Worm (Caenorhabditis elegans) whole organism, young adult: Measurements from ENCODE around the gene snr-5.

ENCODE experiments used
- B0035.1 ChIP-seq: sonication (generic microtip); optimal IDR thresholded peaks from 2 replicates; lab custom pipeline; 2016; ENCODE audit warnings: missing genetic modification characterization, mild to moderate bottlenecking, missing compliant biosample characterization, missing genotype, missing genetic modification reagents
- F22D6.2 ChIP-seq: sonication (generic microtip); optimal IDR thresholded peaks from 2 replicates; lab custom pipeline; 2016; ENCODE audit warnings: mild to moderate bottlenecking, missing genetic modification characterization, missing compliant biosample characterization
- F23B12.7 ChIP-seq: sonication (generic microtip); optimal IDR thresholded peaks from 2 replicates; lab custom pipeline; 2017; ENCODE audit warnings: missing genetic modification characterization, mild to moderate bottlenecking, missing compliant biosample characterization, antibody characterized with exemption, moderate library complexity; ENCODE audit not compliant: insufficient read depth
- F33H1.4 ChIP-seq: fragments of 200-800 bp; sonication (Bioruptor generic); IDR thresholded peaks from 2 replicates; pipeline ENCODE4 v1.3.6; 2022; ENCODE audit warnings: missing genetic modification reagents, missing genetic modification characterization, missing compliant biosample characterization
- F49E8.2 ChIP-seq: sonication (generic microtip); optimal IDR thresholded peaks from 3 replicates; lab custom pipeline; 2017; ENCODE audit warnings: missing genetic modification characterization, mild to moderate bottlenecking, missing compliant biosample characterization, antibody characterized with exemption, moderate library complexity; ENCODE audit not compliant: insufficient read depth
- T07F8.4 ChIP-seq: sonication (generic microtip); optimal IDR thresholded peaks from 2 replicates; lab custom pipeline; 2016; ENCODE audit warnings: mild to moderate bottlenecking, missing genetic modification characterization, moderate library complexity, missing compliant biosample characterization
- T26A5.8 ChIP-seq: sonication (generic microtip); optimal IDR thresholded peaks from 2 replicates; lab custom pipeline; 2016; ENCODE audit warnings: missing genetic modification characterization, missing compliant biosample characterization
- Y56A3A.18 ChIP-seq: fragments of 200-800 bp; sonication (Bioruptor generic); IDR thresholded peaks from 2 replicates; pipeline ENCODE4 v1.3.6; 2022; ENCODE audit warnings: missing genetic modification reagents, missing genetic modification characterization, missing compliant biosample characterization
- Y79H2A.3 ChIP-seq: fragments of 200-800 bp; sonication (Bioruptor generic); conservative IDR thresholded peaks from 2 replicates; pipeline ENCODE4 v1.3.6; 2022; ENCODE audit warnings: missing genetic modification reagents, missing genetic modification characterization, missing compliant biosample characterization
- Y95B8A.8 ChIP-seq: fragments of 200-800 bp; sonication (Bioruptor generic); IDR thresholded peaks from 2 replicates; pipeline ENCODE4 v1.3.6; 2022; ENCODE audit warnings: missing genetic modification reagents, missing genetic modification characterization, missing compliant biosample characterization
- akir-1 ChIP-seq: fragments of 200-800 bp; sonication (Bioruptor generic); optimal IDR thresholded peaks from 2 replicates; lab custom pipeline; 2018; ENCODE audit warnings: mild to moderate bottlenecking, missing genetic modification characterization, moderate library complexity, missing compliant biosample characterization
- atf-7 ChIP-seq: sonication (generic microtip); optimal IDR thresholded peaks from 2 replicates; lab custom pipeline; 2017; ENCODE audit warnings: mild to moderate bottlenecking, missing genetic modification characterization, missing compliant biosample characterization
- athp-1 ChIP-seq: sonication (generic microtip); optimal IDR thresholded peaks from 2 replicates; lab custom pipeline; 2017; ENCODE audit warnings: mild to moderate bottlenecking, missing genetic modification characterization, missing compliant biosample characterization
- attf-5 ChIP-seq: fragments of 200-800 bp; sonication (Bioruptor generic); optimal IDR thresholded peaks from 2 replicates; lab custom pipeline; 2018; ENCODE audit warnings: mild to moderate bottlenecking, missing genetic modification characterization, missing compliant biosample characterization
- attf-6 ChIP-seq: fragments of 200-800 bp; sonication (Bioruptor generic); IDR thresholded peaks from 2 replicates; pipeline ENCODE4 v1.3.6; 2022; ENCODE audit warnings: missing genetic modification reagents, missing genetic modification characterization, missing compliant biosample characterization
- bed-2 ChIP-seq: fragments of 200-800 bp; sonication (Bioruptor generic); IDR thresholded peaks from 2 replicates; pipeline ENCODE4 v1.3.6; 2022; ENCODE audit warnings: missing genetic modification reagents, missing genetic modification characterization, missing compliant biosample characterization
- cebp-2 ChIP-seq: fragments of 200-800 bp; sonication (Bioruptor generic); IDR thresholded peaks from 2 replicates; pipeline ENCODE4 v1.3.6; 2022; ENCODE audit warnings: missing genetic modification characterization, missing compliant biosample characterization
- ceh-27 ChIP-seq: fragments of 200-800 bp; sonication (Bioruptor generic); optimal IDR thresholded peaks from 2 replicates; lab custom pipeline; 2018; ENCODE audit warnings: mild to moderate bottlenecking, missing genetic modification characterization, moderate library complexity, missing compliant biosample characterization
- ceh-40 ChIP-seq: fragments of 200-800 bp; sonication (Bioruptor generic); IDR thresholded peaks from 2 replicates; pipeline ENCODE4 v1.3.6; 2022; ENCODE audit warnings: missing genetic modification characterization, missing compliant biosample characterization
- egl-18 ChIP-seq: fragments of 200-800 bp; sonication (Bioruptor generic); IDR thresholded peaks from 2 replicates; pipeline ENCODE4 v1.3.6; 2022; ENCODE audit warnings: missing genetic modification reagents, missing genetic modification characterization, missing compliant biosample characterization
- ekl-4 ChIP-seq: fragments of 200-800 bp; sonication (Bioruptor generic); IDR thresholded peaks from 2 replicates; pipeline ENCODE4 v1.3.6; 2022; ENCODE audit warnings: missing genetic modification reagents, missing genetic modification characterization, missing compliant biosample characterization
- ets-4 ChIP-seq: fragments of 200-800 bp; sonication (Bioruptor generic); optimal IDR thresholded peaks from 2 replicates; lab custom pipeline; 2018; ENCODE audit warnings: mild to moderate bottlenecking, missing genetic modification characterization, missing compliant biosample characterization
- hmg-1.2 ChIP-seq: fragments of 200-800 bp; sonication (Bioruptor generic); IDR thresholded peaks from 2 replicates; pipeline ENCODE4 v1.3.6; 2022; ENCODE audit warnings: missing genetic modification reagents, missing genetic modification characterization, missing compliant biosample characterization
- hmg-20 ChIP-seq: fragments of 200-800 bp; sonication (Bioruptor generic); IDR thresholded peaks from 2 replicates; pipeline ENCODE4 v1.3.6; 2022; ENCODE audit warnings: missing genetic modification reagents, missing genetic modification characterization, missing compliant biosample characterization
- hrde-1 ChIP-seq: sonication (generic microtip); optimal IDR thresholded peaks from 2 replicates; lab custom pipeline; 2016; ENCODE audit warnings: missing genetic modification characterization, mild to moderate bottlenecking, missing compliant biosample characterization, moderate library complexity, missing genotype, missing genetic modification reagents, borderline replicate concordance
- hsf-1 ChIP-seq: fragments of 200-800 bp; sonication (Bioruptor generic); IDR thresholded peaks from 2 replicates; pipeline ENCODE4 v1.3.6; 2022; ENCODE audit warnings: missing genetic modification reagents, missing genetic modification characterization, missing compliant biosample characterization
- lin-26 ChIP-seq: fragments of 200-800 bp; sonication (Bioruptor generic); IDR thresholded peaks from 2 replicates; pipeline ENCODE4 v1.3.6; 2022; ENCODE audit warnings: missing genetic modification reagents, missing genetic modification characterization, missing compliant biosample characterization
- lin-35 ChIP-seq, 3 experiments: fragments of 150-350 bp in 2 of 3; sonication (generic microtip) in 1 of 3; optimal IDR thresholded peaks; 2 replicates each; lab custom pipeline; 2014 to 2018; ENCODE audit warnings: missing biosample characterization in 3 of 3, missing genetic modification characterization in 3 of 3, missing genetic modification reagents in 3 of 3
- madf-3 ChIP-seq: fragments of 200-800 bp; sonication (Bioruptor generic); IDR thresholded peaks from 2 replicates; pipeline ENCODE4 v1.3.6; 2022; ENCODE audit warnings: missing genetic modification reagents, missing genetic modification characterization, missing compliant biosample characterization
- madf-6 ChIP-seq: fragments of 200-800 bp; sonication (Bioruptor generic); IDR thresholded peaks from 2 replicates; pipeline ENCODE4 v1.3.6; 2022; ENCODE audit warnings: missing genetic modification reagents, missing genetic modification characterization, missing compliant biosample characterization
- nfya-2 ChIP-seq: fragments of 200-800 bp; sonication (Bioruptor generic); IDR thresholded peaks from 2 replicates; pipeline ENCODE4 v1.3.6; 2022; ENCODE audit warnings: missing genetic modification reagents, missing genetic modification characterization, missing compliant biosample characterization
- nfyb-1 ChIP-seq: fragments of 200-800 bp; sonication (Bioruptor generic); IDR thresholded peaks from 2 replicates; pipeline ENCODE4 v1.3.6; 2022; ENCODE audit warnings: missing genetic modification reagents, missing genetic modification characterization, missing compliant biosample characterization
- rec-8 ChIP-seq, 2 experiments: sonication (generic microtip); optimal IDR thresholded peaks; 2 replicates each; lab custom pipeline; 2016; ENCODE audit warnings: mild to moderate bottlenecking in 2 of 2, missing genetic modification characterization in 2 of 2, missing genetic modification reagents in 2 of 2, missing genotype in 2 of 2, missing biosample characterization in 1 of 2, missing compliant biosample characterization in 1 of 2, moderate library complexity in 1 of 2
- rpc-1 ChIP-seq, 2 experiments: fragments of 150-350 bp in 1 of 2; sonication (generic microtip) in 1 of 2; optimal IDR thresholded peaks; 2 replicates each; lab custom pipeline; 2014 to 2018; ENCODE audit warnings: missing biosample characterization in 1 of 2, missing genetic modification characterization in 1 of 2, missing genetic modification reagents in 1 of 2, missing genotype in 1 of 2
- sea-2 ChIP-seq: fragments of 200-800 bp; sonication (Bioruptor generic); IDR thresholded peaks from 2 replicates; pipeline ENCODE4 v1.3.6; 2022; ENCODE audit warnings: missing genetic modification characterization, missing compliant biosample characterization
- snpc-4 ChIP-seq, 5 experiments: fragments of 150-350 bp in 1 of 5; sonication (generic microtip) in 4 of 5; optimal IDR thresholded peaks; 2 replicates each; lab custom pipeline; 2014 to 2018; ENCODE audit warnings: missing genetic modification characterization in 5 of 5, missing biosample characterization in 3 of 5, antibody characterized with exemption in 2 of 5, mild to moderate bottlenecking in 2 of 5, missing compliant biosample characterization in 2 of 5, missing genotype in 2 of 5, moderate library complexity in 2 of 5, missing genetic modification reagents in 1 of 5
- somi-1 ChIP-seq: fragments of 200-800 bp; sonication (Bioruptor generic); optimal IDR thresholded peaks from 2 replicates; lab custom pipeline; 2018; ENCODE audit warnings: mild to moderate bottlenecking, missing genetic modification characterization, missing compliant biosample characterization
- tbp1 ChIP-seq: fragments of 200-800 bp; sonication (Bioruptor generic); optimal IDR thresholded peaks from 2 replicates; lab custom pipeline; 2018; ENCODE audit warnings: mild to moderate bottlenecking, missing genetic modification characterization, missing compliant biosample characterization
- unc-130 ChIP-seq: sonication (generic microtip); optimal IDR thresholded peaks from 2 replicates; lab custom pipeline; 2016; ENCODE audit warnings: missing genetic modification reagents, missing genetic modification characterization, missing compliant biosample characterization
- zfh-2 ChIP-seq: fragments of 200-800 bp; sonication (Bioruptor generic); conservative IDR thresholded peaks from 2 replicates; pipeline ENCODE4 v1.3.6; 2022; ENCODE audit warnings: missing genetic modification reagents, missing genetic modification characterization, missing compliant biosample characterization
- ztf-18 ChIP-seq: sonication (generic microtip); optimal IDR thresholded peaks from 2 replicates; lab custom pipeline; 2016; ENCODE audit warnings: missing genotype, mild to moderate bottlenecking, missing genetic modification characterization, missing compliant biosample characterization
- ztf-6 ChIP-seq: fragments of 200-800 bp; sonication (Bioruptor generic); IDR thresholded peaks from 2 replicates; pipeline ENCODE4 v1.3.6; 2022; ENCODE audit warnings: missing genetic modification reagents, missing genetic modification characterization, missing compliant biosample characterization

snr-5 gene

ce11 chrIII:7823285-7823684 lies 38.6 kb upstream of the snr-5 start:
- TF ChIP-seq ceh-27 (GFP tag; lab: Kevin White, UChicago): no peak
- TF ChIP-seq Y95B8A.8 (GFP tag; lab: Robert Waterston, UW): no peak
- TF ChIP-seq unc-130: no peak
- no peak for TF ChIP-seq athp-1
- no peak for TF ChIP-seq bed-2 (GFP tag; lab: Robert Waterston, UW)
- TF ChIP-seq, all 124 proteins: peak for 0

- TF ChIP-seq attf-6 (no peak), ztf-18 (tag; lab: Kevin White, UChicago) (peak; percentile 3), tbp1 (GFP tag; lab: Kevin White, UChicago) (peak; percentile 30), egl-18 (GFP tag; lab: Robert Waterston, UW) (no peak), hsf-1 (GFP tag; lab: Robert Waterston, UW) (peak; percentile 65; the same call in 1 of the 2 replicates), hmg-1.2 (GFP tag; lab: Robert Waterston, UW) (no peak), hrde-1 (peak; percentile 61), ekl-4 (GFP tag; lab: Robert Waterston, UW) (0 out of 2 replicates have a peak, but pooled peaks have one; percentile 15), cebp-2 (no peak), madf-6 (GFP tag; lab: Robert Waterston, UW) (peak; percentile 49), madf-3 (no peak)
Observed at ce11 chrIII:7824041-7824440, 37.8 kb upstream of the snr-5 start.

ce11 chrIII:7828576-7829461 lies 33.1 kb upstream of the snr-5 start, which contains the start of the genes egl-45 and kcmf-1:
TSS of gene egl-45 (minus strand) at chrIII:7828626.
TSS of gene kcmf-1 (plus strand) at chrIII:7829411.
- TF ChIP-seq nfyb-1 (GFP tag; lab: Robert Waterston, UW) (no peak), akir-1 (GFP tag; lab: Kevin White, UChicago) (no peak), hmg-20 (GFP tag; lab: Robert Waterston, UW) (no peak), ztf-6 (GFP tag; lab: Robert Waterston, UW) (no peak), nfya-2 (no peak), ceh-27 (GFP tag; lab: Kevin White, UChicago) (no peak), madf-6 (GFP tag; lab: Robert Waterston, UW) (peak; percentile 15; the same call in 1 of the 2 replicates), ceh-40 (GFP tag; lab: Robert Waterston, UW) (no peak), T07F8.4 (tag; lab: Kevin White, UChicago) (no peak), somi-1 (GFP tag; lab: Kevin White, UChicago) (no peak), sea-2 (GFP tag; lab: Robert Waterston, UW) (no peak), F49E8.2 (tag; lab: Kevin White, UChicago) (no peak), F23B12.7 (tag; lab: Kevin White, UChicago) (no peak), Y56A3A.18 (no peak), F33H1.4 (GFP tag; lab: Robert Waterston, UW) (peak; percentile 81), F22D6.2 (no peak), atf-7 (no peak), Y79H2A.3 (GFP tag; lab: Robert Waterston, UW) (no peak), ets-4 (no peak), bed-2 (GFP tag; lab: Robert Waterston, UW) (no peak), zfh-2 (no peak), cebp-2 (no peak), attf-5 (GFP tag; lab: Kevin White, UChicago) (peak; percentile 44), lin-26 (no peak), rpc-1 (optimal IDR thresholded peaks at IDR 0.05; lab: Kevin White, UChicago) (no peak), rpc-1 (tag; optimal IDR thresholded peaks at IDR 0.05; lab: Kevin White, UChicago) (no peak), rec-8 (tag; optimal IDR thresholded peaks at IDR 0.05; lab: Kevin White, UChicago) (no peak), lin-35 (GFP tag; optimal IDR thresholded peaks at IDR 0.05; lab: Kevin White, UChicago) (peak in 1 of 3 experiments; percentile 3), T26A5.8 (no peak), snpc-4 (GFP tag; optimal IDR thresholded peaks at IDR 0.05; lab: Kevin White, UChicago) (no peak), snpc-4 (tag; optimal IDR thresholded peaks at IDR 0.05; lab: Kevin White, UChicago) (no peak), B0035.1 (tag; lab: Kevin White, UChicago) (no peak)
